Worm (Caenorhabditis elegans) whole organism, L4 larva: Measurements from ENCODE around the gene ZK971.1.

ENCODE experiments used
- ama-1 ChIP-seq: fragments of 150-350 bp; optimal IDR thresholded peaks from 2 replicates; lab custom pipeline; 2014; ENCODE audit warnings: inconsistent platforms, mixed read lengths
- lin-1 ChIP-seq: fragments of 200-800 bp; sonication (Bioruptor generic); IDR thresholded peaks from 2 replicates; pipeline ENCODE4 v1.3.6; 2022; ENCODE audit warnings: missing genetic modification reagents, missing genetic modification characterization, missing compliant biosample characterization
- madf-5 ChIP-seq, 2 experiments: fragments of 200-800 bp; sonication (Bioruptor generic); IDR thresholded peaks; 2 replicates each; pipeline ENCODE4 v1.3.6; 2022; ENCODE audit warnings: missing compliant biosample characterization in 2 of 2, missing genetic modification characterization in 2 of 2
- nhr-77 ChIP-seq: fragments of 150-350 bp; optimal IDR thresholded peaks from 2 replicates; lab custom pipeline; 2014; ENCODE audit warnings: missing biosample characterization, missing genetic modification characterization

ce11 chrII:10281674-10282073, 2.2 kb upstream of the ZK971.1 start:
- TF ChIP-seq nhr-77 (no peak), lin-1 (no peak), madf-5 (GFP tag; IDR thresholded peaks at IDR 0.05; lab: Robert Waterston, UW) (no peak), ama-1 (lab: Kevin White, UChicago) (no peak)
